Fruit fly (Drosophila melanogaster) S2 (cell line): ENCODE data around the gene CG43329.

ENCODE experiments used
- CG8478 ChIP-seq: fragments of >200 bp; optimal IDR thresholded peaks from 2 replicates; lab custom pipeline; 2018
- CTCF ChIP-seq, 2 experiments: fragments of >200 bp; optimal IDR thresholded peaks; 2 replicates each; lab custom pipeline; 2018

- no peak for TF ChIP-seq CG8478 (lab: Kevin White, UChicago)
- no peak for TF ChIP-seq CTCF (optimal IDR thresholded peaks at IDR 0.05; lab: Kevin White, UChicago)
These were observed 43.1 kb upstream of the CG43329 start, which contains the start of gene CG11404 for dm6 chr3L:22548137-22548536.
